Worm (Caenorhabditis elegans) whole organism, L4 larva: ENCODE measurements around the gene ugt-54.

Experiments
- F10B5.3 ChIP-seq: sonication (generic microtip); optimal IDR thresholded peaks from 2 replicates; lab custom pipeline; 2016; ENCODE audit warnings: mild to moderate bottlenecking, missing genetic modification characterization, missing compliant biosample characterization
- attf-4 ChIP-seq: sonication (generic microtip); optimal IDR thresholded peaks from 3 replicates; lab custom pipeline; 2017; ENCODE audit warnings: missing biosample characterization, missing genetic modification characterization
- dve-1 ChIP-seq: sonication (generic microtip); optimal IDR thresholded peaks from 2 replicates; lab custom pipeline; 2017; ENCODE audit warnings: antibody characterized with exemption, mild to moderate bottlenecking, missing genetic modification characterization, missing compliant biosample characterization; ENCODE audit not compliant: insufficient read depth
- fos-1 ChIP-seq: fragments of 150-350 bp; optimal IDR thresholded peaks from 2 replicates; lab custom pipeline; 2014; ENCODE audit warnings: missing biosample characterization, missing genetic modification characterization
- hlh-30 ChIP-seq: sonication (generic microtip); optimal IDR thresholded peaks from 2 replicates; lab custom pipeline; 2017; ENCODE audit warnings: antibody characterized with exemption, mild to moderate bottlenecking, missing genetic modification characterization, missing compliant biosample characterization; ENCODE audit not compliant: insufficient read depth
- hmg-1.1 ChIP-seq: fragments of 200-800 bp; sonication (Bioruptor generic); IDR thresholded peaks from 2 replicates; pipeline ENCODE4 v1.3.6; 2022; ENCODE audit warnings: missing genetic modification reagents, missing genetic modification characterization, missing compliant biosample characterization
- mdt-29 ChIP-seq: fragments of 200-800 bp; sonication (Bioruptor generic); IDR thresholded peaks from 2 replicates; pipeline ENCODE4 v1.3.6; 2022; ENCODE audit warnings: missing genetic modification reagents, missing genetic modification characterization, missing compliant biosample characterization
- pha-4 ChIP-seq, 2 experiments: fragments of 150-350 bp in 1 of 2; fragments of 200-800 bp in 1 of 2; sonication (Bioruptor generic) in 1 of 2; IDR thresholded peaks in 1 of 2; optimal IDR thresholded peaks in 1 of 2; 2 replicates each; pipeline versions ENCODE4 v1.3.6 to Lab custom; 2014 to 2022; ENCODE audit warnings: missing genetic modification characterization in 2 of 2, missing genetic modification reagents in 2 of 2, missing biosample characterization in 1 of 2, missing compliant biosample characterization in 1 of 2
- snpc-4 ChIP-seq: fragments of 150-350 bp; optimal IDR thresholded peaks from 2 replicates; lab custom pipeline; 2014; ENCODE audit warnings: missing biosample characterization, missing genetic modification characterization
- ztf-11 ChIP-seq: fragments of 150-350 bp; optimal IDR thresholded peaks from 2 replicates; lab custom pipeline; 2014; ENCODE audit warnings: missing biosample characterization, missing genetic modification characterization

DNA sequence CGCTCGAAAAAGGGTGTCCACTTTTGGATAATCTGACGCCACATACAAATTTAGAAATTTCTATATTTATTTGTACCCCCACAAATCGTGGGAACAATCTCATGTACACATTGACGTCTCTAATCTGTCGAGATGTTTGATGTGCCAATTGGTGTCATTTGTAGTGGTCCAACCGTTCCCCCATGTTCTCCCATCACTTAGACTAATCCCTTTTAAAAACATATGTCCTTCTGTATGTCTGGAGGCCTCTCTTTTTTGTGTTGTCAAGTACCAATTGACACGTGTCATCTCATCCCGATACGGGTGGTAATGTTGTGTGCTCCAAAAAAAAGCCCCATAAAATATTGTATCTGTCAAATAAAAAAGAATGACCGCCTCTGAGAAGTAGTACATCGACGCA lies 16.2 kb upstream of the ugt-54 start:
- TF ChIP-seq dve-1 (no peak), hlh-30 (tag; lab: Kevin White, UChicago) (no peak), ztf-11 (tag; lab: Kevin White, UChicago) (no peak), mdt-29 (GFP tag; lab: Robert Waterston, UW) (no peak), F10B5.3 (tag; lab: Kevin White, UChicago) (no peak), fos-1 (tag; lab: Kevin White, UChicago) (no peak), snpc-4 (no peak), hmg-1.1 (GFP tag; lab: Robert Waterston, UW) (no peak), pha-4 (GFP tag; IDR thresholded peaks at IDR 0.05; lab: Robert Waterston, UW) (no peak), pha-4 (tag; optimal IDR thresholded peaks at IDR 0.05; lab: Kevin White, UChicago) (no peak), attf-4 (tag; lab: Kevin White, UChicago) (no peak)
